Worm (Caenorhabditis elegans) whole organism, young adult: Measurements from ENCODE around the gene tir-1.
A peak's percentile ranks its signal among the peaks of the same experiment; 100 is the strongest.
"Not testable (repeated sequence)": the region's sequence is repeated elsewhere in the genome, so short reads cannot be mapped to it uniquely, and the experiment has no call there.

ENCODE experiments used
- C06A6.2 ChIP-seq: fragments of 200-800 bp; sonication (Bioruptor generic); conservative IDR thresholded peaks from 2 replicates; pipeline ENCODE4 v1.3.6; 2022; ENCODE audit warnings: missing genetic modification characterization, missing compliant biosample characterization
- C17E4.6 ChIP-seq: fragments of 200-800 bp; sonication (Bioruptor generic); IDR thresholded peaks from 2 replicates; pipeline ENCODE4 v1.3.6; 2022; ENCODE audit warnings: missing genetic modification reagents, missing genetic modification characterization, missing compliant biosample characterization
- F33H1.4 ChIP-seq: fragments of 200-800 bp; sonication (Bioruptor generic); IDR thresholded peaks from 2 replicates; pipeline ENCODE4 v1.3.6; 2022; ENCODE audit warnings: missing genetic modification reagents, missing genetic modification characterization, missing compliant biosample characterization
- K11D2.4 ChIP-seq: fragments of 200-800 bp; sonication (Bioruptor generic); IDR thresholded peaks from 2 replicates; pipeline ENCODE4 v1.3.6; 2022; ENCODE audit warnings: missing genetic modification reagents, missing genetic modification characterization, missing compliant biosample characterization
- Y95B8A.8 ChIP-seq: fragments of 200-800 bp; sonication (Bioruptor generic); IDR thresholded peaks from 2 replicates; pipeline ENCODE4 v1.3.6; 2022; ENCODE audit warnings: missing genetic modification reagents, missing genetic modification characterization, missing compliant biosample characterization
- ZK185.1 ChIP-seq: sonication (generic microtip); optimal IDR thresholded peaks from 2 replicates; lab custom pipeline; 2016; ENCODE audit warnings: mild to moderate bottlenecking, missing genetic modification characterization, missing compliant biosample characterization; ENCODE audit not compliant: poor library complexity, severe bottlenecking
- akir-1 ChIP-seq: fragments of 200-800 bp; sonication (Bioruptor generic); optimal IDR thresholded peaks from 2 replicates; lab custom pipeline; 2018; ENCODE audit warnings: mild to moderate bottlenecking, missing genetic modification characterization, moderate library complexity, missing compliant biosample characterization
- ama-1 ChIP-seq, 3 experiments: fragments of 150-350 bp in 1 of 3; sonication (generic microtip) in 2 of 3; optimal IDR thresholded peaks; 2 replicates each; lab custom pipeline; 2014 to 2018; ENCODE audit warnings: missing biosample characterization in 2 of 3, missing genetic modification characterization in 2 of 3, missing genetic modification reagents in 2 of 3
- aptf-2 ChIP-seq: fragments of 200-800 bp; sonication (Bioruptor generic); conservative IDR thresholded peaks from 2 replicates; pipeline ENCODE4 v1.3.6; 2022; ENCODE audit warnings: missing genetic modification reagents, missing genetic modification characterization, missing compliant biosample characterization
- attf-3 ChIP-seq: fragments of 200-800 bp; sonication (Bioruptor generic); conservative IDR thresholded peaks from 2 replicates; pipeline ENCODE4 v1.3.6; 2022; ENCODE audit warnings: missing genetic modification reagents, missing genetic modification characterization, missing compliant biosample characterization
- attf-5 ChIP-seq: fragments of 200-800 bp; sonication (Bioruptor generic); optimal IDR thresholded peaks from 2 replicates; lab custom pipeline; 2018; ENCODE audit warnings: mild to moderate bottlenecking, missing genetic modification characterization, missing compliant biosample characterization
- bed-2 ChIP-seq: fragments of 200-800 bp; sonication (Bioruptor generic); IDR thresholded peaks from 2 replicates; pipeline ENCODE4 v1.3.6; 2022; ENCODE audit warnings: missing genetic modification reagents, missing genetic modification characterization, missing compliant biosample characterization
- cebp-1 ChIP-seq, 2 experiments: fragments of 200-800 bp in 1 of 2; sonication (Bioruptor generic) in 1 of 2; sonication (generic microtip) in 1 of 2; IDR thresholded peaks in 1 of 2; optimal IDR thresholded peaks in 1 of 2; 2 replicates each; pipeline versions ENCODE4 v1.3.6 to Lab custom; 2017 to 2022; ENCODE audit warnings: missing compliant biosample characterization in 2 of 2, missing genetic modification characterization in 2 of 2, mild to moderate bottlenecking in 1 of 2, missing genetic modification reagents in 1 of 2, moderate library complexity in 1 of 2
- ceh-27 ChIP-seq: fragments of 200-800 bp; sonication (Bioruptor generic); optimal IDR thresholded peaks from 2 replicates; lab custom pipeline; 2018; ENCODE audit warnings: mild to moderate bottlenecking, missing genetic modification characterization, moderate library complexity, missing compliant biosample characterization
- ceh-91 ChIP-seq: fragments of 200-800 bp; sonication (Bioruptor generic); IDR thresholded peaks from 2 replicates; pipeline ENCODE4 v1.3.6; 2022; ENCODE audit warnings: missing genetic modification reagents, missing genetic modification characterization, missing compliant biosample characterization
- chd-7 ChIP-seq: sonication (generic microtip); optimal IDR thresholded peaks from 2 replicates; lab custom pipeline; 2016; ENCODE audit warnings: mild to moderate bottlenecking, missing genetic modification characterization, moderate library complexity, missing compliant biosample characterization
- dox-1 ChIP-seq: fragments of 200-800 bp; sonication (Bioruptor generic); IDR thresholded peaks from 2 replicates; pipeline ENCODE4 v1.3.6; 2022; ENCODE audit warnings: missing genetic modification reagents, missing genetic modification characterization, missing compliant biosample characterization
- dpl-1 ChIP-seq: fragments of 150-350 bp; optimal IDR thresholded peaks from 2 replicates; lab custom pipeline; 2014; ENCODE audit warnings: missing biosample characterization, missing genetic modification reagents, missing genetic modification characterization
- egl-18 ChIP-seq: fragments of 200-800 bp; sonication (Bioruptor generic); IDR thresholded peaks from 2 replicates; pipeline ENCODE4 v1.3.6; 2022; ENCODE audit warnings: missing genetic modification reagents, missing genetic modification characterization, missing compliant biosample characterization
- egl-44 ChIP-seq: fragments of 200-800 bp; sonication (Bioruptor generic); IDR thresholded peaks from 2 replicates; pipeline ENCODE4 v1.3.6; 2022; ENCODE audit warnings: missing genetic modification reagents, missing genetic modification characterization, missing compliant biosample characterization
- egrh-3 ChIP-seq: fragments of 200-800 bp; sonication (Bioruptor generic); IDR thresholded peaks from 2 replicates; pipeline ENCODE4 v1.3.6; 2022; ENCODE audit warnings: missing genetic modification reagents, missing genetic modification characterization, missing compliant biosample characterization
- ekl-4 ChIP-seq: fragments of 200-800 bp; sonication (Bioruptor generic); IDR thresholded peaks from 2 replicates; pipeline ENCODE4 v1.3.6; 2022; ENCODE audit warnings: missing genetic modification reagents, missing genetic modification characterization, missing compliant biosample characterization
- hmg-1.2 ChIP-seq: fragments of 200-800 bp; sonication (Bioruptor generic); IDR thresholded peaks from 2 replicates; pipeline ENCODE4 v1.3.6; 2022; ENCODE audit warnings: missing genetic modification reagents, missing genetic modification characterization, missing compliant biosample characterization
- hmg-20 ChIP-seq: fragments of 200-800 bp; sonication (Bioruptor generic); IDR thresholded peaks from 2 replicates; pipeline ENCODE4 v1.3.6; 2022; ENCODE audit warnings: missing genetic modification reagents, missing genetic modification characterization, missing compliant biosample characterization
- let-526 ChIP-seq: fragments of 200-800 bp; sonication (Bioruptor generic); IDR thresholded peaks from 2 replicates; pipeline ENCODE4 v1.3.6; 2022; ENCODE audit warnings: missing genetic modification reagents, missing genetic modification characterization, missing compliant biosample characterization
- let-607 ChIP-seq, 2 experiments: fragments of 200-800 bp in 1 of 2; sonication (Bioruptor generic) in 1 of 2; sonication (generic microtip) in 1 of 2; optimal IDR thresholded peaks; 2 replicates each; lab custom pipeline; 2016 to 2018; ENCODE audit warnings: mild to moderate bottlenecking in 2 of 2, missing compliant biosample characterization in 2 of 2, missing genetic modification characterization in 2 of 2, moderate library complexity in 2 of 2, missing genotype in 1 of 2
- lin-40 ChIP-seq: sonication (generic microtip); optimal IDR thresholded peaks from 2 replicates; lab custom pipeline; 2016; ENCODE audit warnings: missing genetic modification characterization, mild to moderate bottlenecking, missing compliant biosample characterization, missing genotype, missing genetic modification reagents
- lin-54 ChIP-seq: fragments of 200-800 bp; sonication (Bioruptor generic); optimal IDR thresholded peaks from 2 replicates; lab custom pipeline; 2018; ENCODE audit warnings: mild to moderate bottlenecking, missing genetic modification characterization, missing compliant biosample characterization
- madf-10 ChIP-seq: sonication (generic microtip); optimal IDR thresholded peaks from 2 replicates; lab custom pipeline; 2016; ENCODE audit warnings: mild to moderate bottlenecking, missing genetic modification characterization, missing compliant biosample characterization
- mcd-1 ChIP-seq: fragments of 200-800 bp; sonication (Bioruptor generic); IDR thresholded peaks from 2 replicates; pipeline ENCODE4 v1.3.6; 2022; ENCODE audit warnings: missing genetic modification reagents, missing genetic modification characterization, missing compliant biosample characterization
- nfyb-1 ChIP-seq: fragments of 200-800 bp; sonication (Bioruptor generic); IDR thresholded peaks from 2 replicates; pipeline ENCODE4 v1.3.6; 2022; ENCODE audit warnings: missing genetic modification reagents, missing genetic modification characterization, missing compliant biosample characterization
- nhr-80 ChIP-seq: sonication (generic microtip); optimal IDR thresholded peaks from 2 replicates; lab custom pipeline; 2016; ENCODE audit warnings: missing genetic modification characterization, missing compliant biosample characterization
- pbrm-1 ChIP-seq: fragments of 200-800 bp; sonication (Bioruptor generic); IDR thresholded peaks from 2 replicates; pipeline ENCODE4 v1.3.6; 2022; ENCODE audit warnings: missing genetic modification reagents, missing genetic modification characterization, missing compliant biosample characterization
- rcor-1 ChIP-seq: fragments of 200-800 bp; sonication (Bioruptor generic); IDR thresholded peaks from 2 replicates; pipeline ENCODE4 v1.3.6; 2022; ENCODE audit warnings: missing genetic modification reagents, missing genetic modification characterization, missing compliant biosample characterization
- sea-2 ChIP-seq: fragments of 200-800 bp; sonication (Bioruptor generic); IDR thresholded peaks from 2 replicates; pipeline ENCODE4 v1.3.6; 2022; ENCODE audit warnings: missing genetic modification characterization, missing compliant biosample characterization
- ztf-28 ChIP-seq: fragments of 200-800 bp; sonication (Bioruptor generic); IDR thresholded peaks from 2 replicates; pipeline ENCODE4 v1.3.6; 2022; ENCODE audit warnings: missing genetic modification reagents, missing genetic modification characterization, missing compliant biosample characterization

Gene tir-1

DNA sequence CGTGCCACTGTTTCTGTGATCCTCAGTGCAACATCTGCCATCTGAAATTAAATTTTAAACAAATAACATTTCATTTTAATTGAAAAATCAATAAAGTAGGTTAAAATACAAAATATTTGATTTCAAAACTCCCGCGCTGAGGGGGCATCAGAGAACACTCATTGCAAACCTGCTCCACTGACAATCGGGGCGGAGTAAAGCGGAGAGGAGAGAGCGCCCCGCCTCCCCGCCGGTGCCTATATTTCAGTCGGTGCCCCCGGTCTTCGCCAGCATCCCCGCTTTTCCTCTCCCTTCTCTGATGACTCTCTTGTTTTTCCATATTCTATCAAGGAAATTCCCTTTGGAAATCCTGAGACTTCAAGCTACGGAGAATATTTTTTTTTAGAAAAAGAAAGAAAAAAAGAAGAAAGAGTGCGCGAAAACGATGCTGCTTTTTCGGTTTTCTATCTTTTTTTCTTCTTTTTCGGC is 38.5 kb downstream of the tir-1 start, which contains the start of gene brc-1 (continued):
- TF ChIP-seq egrh-3 (GFP tag; lab: Robert Waterston, UW) (peak; percentile 91), nfyb-1 (peak; percentile 68), ama-1 (optimal IDR thresholded peaks at IDR 0.05; lab: Kevin White, UChicago) (peak; percentile 93), ama-1 (GFP tag; optimal IDR thresholded peaks at IDR 0.05; lab: Kevin White, UChicago) (peak in 1 of 2 experiments; percentile 15), ZK185.1 (tag; lab: Kevin White, UChicago) (peak; percentile 77), akir-1 (GFP tag; lab: Kevin White, UChicago) (no peak), lin-54 (GFP tag; lab: Kevin White, UChicago) (peak; percentile 91), hmg-20 (GFP tag; lab: Robert Waterston, UW) (no peak), dpl-1 (GFP tag; lab: Kevin White, UChicago) (peak; percentile 71), F33H1.4 (GFP tag; lab: Robert Waterston, UW) (peak; percentile 39; the same call in 1 of the 2 replicates), madf-10 (tag; lab: Kevin White, UChicago) (peak; percentile 55), chd-7 (tag; lab: Kevin White, UChicago) (peak; percentile 60)

- TF ChIP-seq hmg-1.2 (GFP tag; lab: Robert Waterston, UW) = 0 out of 2 replicates have a peak, but pooled peaks have one; percentile 11
- peak; percentile 23 for TF ChIP-seq nhr-80
- TF ChIP-seq cebp-1 (GFP tag; IDR thresholded peaks at IDR 0.05; lab: Robert Waterston, UW) = not testable (repeated sequence)
- peak; percentile 23 for TF ChIP-seq cebp-1 (tag; optimal IDR thresholded peaks at IDR 0.05; lab: Kevin White, UChicago)
Measured at ce11 chrIII:3858003-3858402, 43.4 kb downstream of the tir-1 start.

DNA sequence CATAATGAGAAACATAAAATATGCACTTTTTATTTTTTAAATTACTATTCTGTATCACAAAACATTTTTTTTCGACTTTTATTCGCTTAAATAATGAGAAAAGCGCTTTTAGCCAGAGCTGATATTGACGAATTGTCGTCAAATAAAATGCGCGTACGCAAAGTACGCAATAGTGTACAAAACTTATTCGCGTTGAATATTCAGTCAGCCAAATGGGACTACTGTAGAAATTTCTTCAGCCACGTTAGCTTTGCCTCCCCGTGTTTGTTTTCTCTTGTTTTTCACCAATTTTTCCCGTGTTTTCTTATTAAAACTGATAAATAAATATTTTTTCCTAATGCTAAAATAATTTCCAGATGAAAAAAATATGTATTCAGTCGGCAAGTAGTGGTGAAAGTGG is 44.4 kb downstream of the tir-1 start:
- peak in 1 of 2 experiments; percentile 60 for TF ChIP-seq let-607 (tag; optimal IDR thresholded peaks at IDR 0.05; lab: Kevin White, UChicago)
- TF ChIP-seq attf-5 (GFP tag; lab: Kevin White, UChicago) = peak; percentile 28
- peak; percentile 73 for TF ChIP-seq rcor-1
- peak; percentile 68 for TF ChIP-seq attf-3 (GFP tag; lab: Robert Waterston, UW)
- peak; percentile 64; the same call in 1 of the 2 replicates for TF ChIP-seq ceh-91 (GFP tag; lab: Robert Waterston, UW)
- TF ChIP-seq C17E4.6 (GFP tag; lab: Robert Waterston, UW) = peak; percentile 47; the same call in 1 of the 2 replicates
- TF ChIP-seq C06A6.2 (GFP tag; lab: Robert Waterston, UW) = peak; percentile 68
- 0 out of 2 replicates have a peak, but pooled peaks have one; percentile 11 for TF ChIP-seq egrh-3 (GFP tag; lab: Robert Waterston, UW)
- TF ChIP-seq F33H1.4 (GFP tag; lab: Robert Waterston, UW) = peak; percentile 59
- TF ChIP-seq egl-18 (GFP tag; lab: Robert Waterston, UW) = peak; percentile 56; the same call in 1 of the 2 replicates
- TF ChIP-seq K11D2.4 (GFP tag; lab: Robert Waterston, UW) = peak; percentile 94
- TF ChIP-seq aptf-2 = 0 out of 2 replicates have a peak, but pooled peaks have one; percentile 15
- TF ChIP-seq lin-54 (GFP tag; lab: Kevin White, UChicago) = peak; percentile 28
- TF ChIP-seq bed-2 = peak; percentile 81
- peak; percentile 80 for TF ChIP-seq pbrm-1 (GFP tag; lab: Robert Waterston, UW)
- peak; percentile 59; the same call in 1 of the 2 replicates for TF ChIP-seq ztf-28 (GFP tag; lab: Robert Waterston, UW)
- peak; percentile 50; the same call in 1 of the 2 replicates for TF ChIP-seq ekl-4 (GFP tag; lab: Robert Waterston, UW)
- TF ChIP-seq ceh-27 (GFP tag; lab: Kevin White, UChicago) = peak; percentile 4
- TF ChIP-seq let-526 (GFP tag; lab: Robert Waterston, UW) = peak; percentile 85; the same call in 1 of the 2 replicates
- TF ChIP-seq sea-2 (GFP tag; lab: Robert Waterston, UW) = 0 out of 2 replicates have a peak, but pooled peaks have one; percentile 13
- TF ChIP-seq cebp-1 (GFP tag; IDR thresholded peaks at IDR 0.05; lab: Robert Waterston, UW) = peak; percentile 73
- TF ChIP-seq cebp-1 (tag; optimal IDR thresholded peaks at IDR 0.05; lab: Kevin White, UChicago) = peak; percentile 39
- peak; percentile 91 for TF ChIP-seq dox-1 (GFP tag; lab: Robert Waterston, UW)
- TF ChIP-seq Y95B8A.8 = 0 out of 2 replicates have a peak, but pooled peaks have one; percentile 53
- TF ChIP-seq egl-44 (GFP tag; lab: Robert Waterston, UW) = 0 out of 2 replicates have a peak, but pooled peaks have one; percentile 36
- TF ChIP-seq lin-40 (tag; lab: Kevin White, UChicago) = peak; percentile 50
- TF ChIP-seq mcd-1 (GFP tag; lab: Robert Waterston, UW) = peak; percentile 91
- peak; percentile 89 for TF ChIP-seq nfyb-1
- TF ChIP-seq hmg-1.2 (GFP tag; lab: Robert Waterston, UW) = peak; percentile 96
